Fruit fly (Drosophila melanogaster) whole organism, prepupa: Measurements from ENCODE around the gene MESR6.
A peak's percentile ranks its signal among the peaks of the same experiment; 100 is the strongest.

Experiments
- Blimp-1 ChIP-seq: fragments of 200-800 bp; sonication (Bioruptor generic); optimal IDR thresholded peaks from 3 replicates; lab custom pipeline; 2017; ENCODE audit warnings: missing biosample characterization, missing genetic modification characterization, mild to moderate bottlenecking, moderate library complexity, missing genetic modification reagents
- CG10631 ChIP-seq: fragments of 200-800 bp; sonication (Bioruptor generic); optimal IDR thresholded peaks from 2 replicates; lab custom pipeline; 2016; ENCODE audit warnings: missing biosample characterization, missing genetic modification characterization
- CG11294 ChIP-seq: fragments of 200-800 bp; sonication (Bioruptor generic); IDR thresholded peaks from 2 replicates; pipeline ENCODE4 v1.3.6; 2022; ENCODE audit warnings: missing biosample characterization, missing genetic modification characterization
- CG11762 ChIP-seq: fragments of 200-800 bp; sonication (Bioruptor generic); optimal IDR thresholded peaks from 3 replicates; lab custom pipeline; 2016; ENCODE audit warnings: missing biosample characterization, missing genetic modification characterization; ENCODE audit not compliant: insufficient read depth
- CG1621 ChIP-seq: fragments of 200-800 bp; sonication (Bioruptor generic); optimal IDR thresholded peaks from 3 replicates; lab custom pipeline; 2018; ENCODE audit warnings: missing biosample characterization, mild to moderate bottlenecking, missing genetic modification characterization
- CG16779 ChIP-seq: fragments of 200-800 bp; sonication (Bioruptor generic); optimal IDR thresholded peaks from 3 replicates; lab custom pipeline; 2017; ENCODE audit warnings: missing biosample characterization, mild to moderate bottlenecking, missing genetic modification characterization
- CG3032 ChIP-seq: fragments of 200-800 bp; optimal IDR thresholded peaks from 2 replicates; lab custom pipeline; 2019; ENCODE audit warnings: missing biosample characterization, mild to moderate bottlenecking, missing genetic modification characterization, moderate library complexity
- CG32006 ChIP-seq: fragments of 200-800 bp; sonication (Bioruptor generic); optimal IDR thresholded peaks from 3 replicates; lab custom pipeline; 2017; ENCODE audit warnings: missing biosample characterization, mild to moderate bottlenecking, missing genetic modification characterization
- CG34406 ChIP-seq: fragments of 200-800 bp; sonication (Bioruptor generic); optimal IDR thresholded peaks from 3 replicates; lab custom pipeline; 2016; ENCODE audit warnings: missing biosample characterization, missing genetic modification characterization
- CG6276 ChIP-seq: fragments of 200-800 bp; sonication (Bioruptor generic); optimal IDR thresholded peaks from 2 replicates; lab custom pipeline; 2017; ENCODE audit warnings: missing biosample characterization, mild to moderate bottlenecking, missing genetic modification characterization
- CG6792 ChIP-seq: fragments of 200-800 bp; sonication (Bioruptor generic); optimal IDR thresholded peaks from 3 replicates; lab custom pipeline; 2016; ENCODE audit warnings: missing biosample characterization, missing genetic modification characterization
- CG6808 ChIP-seq: fragments of 200-800 bp; sonication (Bioruptor generic); optimal IDR thresholded peaks from 3 replicates; lab custom pipeline; 2017; ENCODE audit warnings: missing biosample characterization, missing genetic modification characterization, mild to moderate bottlenecking, moderate library complexity, missing genetic modification reagents
- CG6854 ChIP-seq: fragments of 200-800 bp; sonication (Bioruptor generic); optimal IDR thresholded peaks from 2 replicates; lab custom pipeline; 2017; ENCODE audit warnings: missing biosample characterization, mild to moderate bottlenecking, missing genetic modification characterization
- CG8119 ChIP-seq: fragments of 200-800 bp; sonication (Bioruptor generic); IDR thresholded peaks from 3 replicates; pipeline ENCODE4 v1.3.6; 2022; ENCODE audit warnings: missing biosample characterization, missing genetic modification characterization
- CG8319 ChIP-seq: fragments of 200-800 bp; sonication (Bioruptor generic); optimal IDR thresholded peaks from 3 replicates; lab custom pipeline; 2016; ENCODE audit warnings: missing biosample characterization, missing genetic modification characterization
- CG9139 ChIP-seq: fragments of 200-800 bp; sonication (Bioruptor generic); optimal IDR thresholded peaks from 3 replicates; lab custom pipeline; 2017; ENCODE audit warnings: missing biosample characterization, mild to moderate bottlenecking, missing genetic modification characterization
- Eip75B ChIP-seq: fragments of 200-800 bp; sonication (Bioruptor generic); optimal IDR thresholded peaks from 3 replicates; lab custom pipeline; 2016; ENCODE audit warnings: missing biosample characterization, missing genetic modification characterization
- Eip78C ChIP-seq: fragments of 200-800 bp; sonication (Bioruptor generic); peaks from one replicate; lab custom pipeline; 2016; ENCODE audit warnings: missing biosample characterization, missing genetic modification characterization
- Eip93F ChIP-seq: fragments of 200-800 bp; sonication (Bioruptor generic); optimal IDR thresholded peaks from 2 replicates; lab custom pipeline; 2016; ENCODE audit warnings: missing biosample characterization, mild to moderate bottlenecking, missing genetic modification characterization
- Ets21C ChIP-seq: fragments of 200-800 bp; sonication (Bioruptor generic); optimal IDR thresholded peaks from 3 replicates; lab custom pipeline; 2016; ENCODE audit warnings: missing biosample characterization, missing genetic modification characterization
- Hr4 ChIP-seq: fragments of 200-800 bp; sonication (Bioruptor generic); optimal IDR thresholded peaks from 3 replicates; lab custom pipeline; 2016; ENCODE audit warnings: missing biosample characterization, missing genetic modification characterization
- Sox102F ChIP-seq: fragments of 200-800 bp; sonication (Bioruptor generic); optimal IDR thresholded peaks from 2 replicates; lab custom pipeline; 2016; ENCODE audit warnings: missing biosample characterization, mild to moderate bottlenecking, missing genetic modification characterization
- Sox14 ChIP-seq: fragments of 200-800 bp; sonication (Bioruptor generic); optimal IDR thresholded peaks from 3 replicates; lab custom pipeline; 2016; ENCODE audit warnings: missing biosample characterization, missing genetic modification characterization
- Sox15 ChIP-seq: fragments of 200-800 bp; sonication (Bioruptor generic); optimal IDR thresholded peaks from 3 replicates; lab custom pipeline; 2016; ENCODE audit warnings: missing biosample characterization, missing genetic modification characterization
- acj6 ChIP-seq: fragments of 200-800 bp; sonication (Bioruptor generic); optimal IDR thresholded peaks from 3 replicates; lab custom pipeline; 2016; ENCODE audit warnings: missing biosample characterization, missing genetic modification characterization
- dac ChIP-seq: fragments of 200-800 bp; sonication (Bioruptor generic); optimal IDR thresholded peaks from 2 replicates; lab custom pipeline; 2017; ENCODE audit warnings: missing biosample characterization, mild to moderate bottlenecking, missing genetic modification characterization
- eg ChIP-seq: fragments of 200-800 bp; sonication (Bioruptor generic); IDR thresholded peaks from 3 replicates; pipeline ENCODE4 v1.3.6; 2022; ENCODE audit warnings: missing biosample characterization, missing genetic modification characterization
- esn ChIP-seq: fragments of 200-800 bp; sonication (Bioruptor generic); optimal IDR thresholded peaks from 2 replicates; lab custom pipeline; 2016; ENCODE audit warnings: missing biosample characterization, mild to moderate bottlenecking, missing genetic modification characterization, moderate library complexity
- fd59A ChIP-seq: fragments of 200-800 bp; sonication (Bioruptor generic); optimal IDR thresholded peaks from 2 replicates; lab custom pipeline; 2017; ENCODE audit warnings: missing biosample characterization, mild to moderate bottlenecking, missing genetic modification characterization, missing genetic modification reagents
- fkh ChIP-seq: fragments of 200-800 bp; sonication (Bioruptor generic); optimal IDR thresholded peaks from 3 replicates; lab custom pipeline; 2017; ENCODE audit warnings: missing biosample characterization, mild to moderate bottlenecking, missing genetic modification characterization, moderate library complexity
- lz ChIP-seq: fragments of 200-800 bp; sonication (Bioruptor generic); optimal IDR thresholded peaks from 3 replicates; lab custom pipeline; 2016; ENCODE audit warnings: missing biosample characterization, missing genetic modification characterization
- net ChIP-seq: fragments of 200-800 bp; sonication (Bioruptor generic); optimal IDR thresholded peaks from 3 replicates; lab custom pipeline; 2016; ENCODE audit warnings: missing biosample characterization, missing genetic modification characterization
- pdm3 ChIP-seq: fragments of 200-800 bp; sonication (Bioruptor generic); optimal IDR thresholded peaks from 3 replicates; lab custom pipeline; 2016; ENCODE audit warnings: missing biosample characterization, missing genetic modification characterization
- spab ChIP-seq: fragments of 200-800 bp; sonication (Bioruptor generic); optimal IDR thresholded peaks from 2 replicates; lab custom pipeline; 2017; ENCODE audit warnings: missing biosample characterization, mild to moderate bottlenecking, missing genetic modification characterization, missing genetic modification reagents
- ss ChIP-seq, 2 experiments: fragments of 200-800 bp; sonication (Bioruptor generic); optimal IDR thresholded peaks; 2 replicates in 1 of 2; 3 replicates in 1 of 2; lab custom pipeline; 2017 to 2018; ENCODE audit warnings: mild to moderate bottlenecking in 2 of 2, missing biosample characterization in 2 of 2, missing genetic modification characterization in 2 of 2, moderate library complexity in 1 of 2
- svp ChIP-seq: fragments of 200-800 bp; sonication (Bioruptor generic); peaks from one replicate; lab custom pipeline; 2016; ENCODE audit warnings: missing biosample characterization, missing genetic modification characterization
- topi ChIP-seq: fragments of 200-800 bp; sonication (Bioruptor generic); optimal IDR thresholded peaks from 3 replicates; lab custom pipeline; 2016; ENCODE audit warnings: missing biosample characterization, missing genetic modification characterization

Gene MESR6

dm6 chr3L:19072177-19072603, 20.3 kb upstream of the MESR6 start (continued):
- TF ChIP-seq Blimp-1 (GFP tag; lab: Kevin White, UChicago): no peak
- TF ChIP-seq CG6854 (GFP tag; lab: Kevin White, UChicago): no peak
- TF ChIP-seq net (GFP tag; lab: Kevin White, UChicago): peak; percentile 64
- TF ChIP-seq CG8319: no peak
- TF ChIP-seq CG11294 (GFP tag; lab: Robert Waterston, UW): no peak; the same call in 1 of the 2 replicates
- TF ChIP-seq svp: no peak
- TF ChIP-seq acj6: no peak
- TF ChIP-seq CG11762 (GFP tag; lab: Kevin White, UChicago): peak; percentile 6

- no peak for TF ChIP-seq CG34406 (GFP tag; lab: Kevin White, UChicago)
- no peak for TF ChIP-seq CG10631 (GFP tag; lab: Kevin White, UChicago)
- TF ChIP-seq CG1621 (tag; lab: Kevin White, UChicago): no peak
- no peak for TF ChIP-seq CG11762 (GFP tag; lab: Kevin White, UChicago)
- TF ChIP-seq Ets21C (GFP tag; lab: Kevin White, UChicago): no peak
- TF ChIP-seq Sox102F (GFP tag; lab: Kevin White, UChicago): no peak
- peak; percentile 55 for TF ChIP-seq fkh (GFP tag; lab: Kevin White, UChicago)
- no peak for TF ChIP-seq CG16779 (tag; lab: Kevin White, UChicago)
- TF ChIP-seq acj6: no peak
- TF ChIP-seq fd59A: peak; percentile 1
- no peak for TF ChIP-seq CG3032 (tag; lab: Kevin White, UChicago)
- TF ChIP-seq spab (GFP tag; lab: Kevin White, UChicago): peak; percentile 3
- no peak for TF ChIP-seq CG8119 (GFP tag; lab: Robert Waterston, UW)
- no peak for TF ChIP-seq topi (GFP tag; lab: Kevin White, UChicago)
- no peak for TF ChIP-seq CG32006 (GFP tag; lab: Kevin White, UChicago)
- no peak for TF ChIP-seq dac (GFP tag; lab: Kevin White, UChicago)
- TF ChIP-seq CG6808: no peak
- TF ChIP-seq pdm3: no peak
- no peak for TF ChIP-seq CG6276 (GFP tag; lab: Kevin White, UChicago)
- no peak for TF ChIP-seq Sox14
- TF ChIP-seq esn (GFP tag; lab: Kevin White, UChicago): no peak
- TF ChIP-seq ss (GFP tag; optimal IDR thresholded peaks at IDR 0.05; lab: Kevin White, UChicago): peak; percentile 8 to 38
- TF ChIP-seq CG9139: peak; percentile 6
- TF ChIP-seq Eip93F (GFP tag; lab: Kevin White, UChicago): no peak
- TF ChIP-seq eg (GFP tag; lab: Robert Waterston, UW): 0 out of 3 replicates have a peak, but pooled peaks have one; percentile 14
- no peak for TF ChIP-seq lz
- peak; percentile 56 for TF ChIP-seq Eip78C (GFP tag; lab: Kevin White, UChicago)
- no peak for TF ChIP-seq Eip75B (GFP tag; lab: Kevin White, UChicago)
Observed at dm6 chr3L:19073029-19073908, 19.2 kb upstream of the MESR6 start.

dm6 chr3L:19073909-19074239, 18.6 kb upstream of the MESR6 start:
- TF ChIP-seq Sox14 (no peak), CG8119 (GFP tag; lab: Robert Waterston, UW) (0 out of 3 replicates have a peak, but pooled peaks have one; percentile 14), CG6792 (no peak), CG9139 (no peak), net (GFP tag; lab: Kevin White, UChicago) (no peak), CG32006 (GFP tag; lab: Kevin White, UChicago) (peak; percentile 23), CG6808 (no peak), Eip75B (GFP tag; lab: Kevin White, UChicago) (no peak), Sox15 (GFP tag; lab: Kevin White, UChicago) (no peak), Hr4 (GFP tag; lab: Kevin White, UChicago) (peak; percentile 21)
